Fruit fly (Drosophila melanogaster) whole organism, pupa: ENCODE data around the gene CG31300.

Experiments used
- CG10348 ChIP-seq: fragments of 200-800 bp; sonication (Bioruptor generic); IDR thresholded peaks from 2 replicates; pipeline ENCODE4 v1.3.6; 2022; ENCODE audit warnings: missing biosample characterization, missing genetic modification characterization
- CG12605 ChIP-seq: fragments of 200-800 bp; sonication (Bioruptor generic); IDR thresholded peaks from 2 replicates; pipeline ENCODE4 v1.3.6; 2022; ENCODE audit warnings: missing biosample characterization, missing genetic modification characterization
- CG13204 ChIP-seq: fragments of 200-800 bp; sonication (Bioruptor generic); optimal IDR thresholded peaks from 2 replicates; lab custom pipeline; 2018; ENCODE audit warnings: missing biosample characterization, mild to moderate bottlenecking, missing genetic modification characterization, moderate library complexity
- CG14655 ChIP-seq: fragments of 200-800 bp; sonication (Bioruptor generic); optimal IDR thresholded peaks from 3 replicates; lab custom pipeline; 2017; ENCODE audit warnings: mild to moderate bottlenecking, missing biosample characterization, missing genetic modification reagents, missing genetic modification characterization
- CG15710 ChIP-seq: fragments of 200-800 bp; sonication (Bioruptor generic); optimal IDR thresholded peaks from 2 replicates; lab custom pipeline; 2018; ENCODE audit warnings: missing biosample characterization, mild to moderate bottlenecking, missing genetic modification characterization, moderate library complexity
- CG17806 ChIP-seq: fragments of 200-800 bp; sonication (Bioruptor generic); optimal IDR thresholded peaks from 2 replicates; lab custom pipeline; 2018; ENCODE audit warnings: missing biosample characterization, mild to moderate bottlenecking, missing genetic modification characterization, moderate library complexity
- CG32121 ChIP-seq: fragments of 200-800 bp; sonication (Bioruptor generic); IDR thresholded peaks from 2 replicates; pipeline ENCODE4 v1.3.6; 2022; ENCODE audit warnings: missing biosample characterization, missing genetic modification characterization
- CG34367 ChIP-seq: fragments of 200-800 bp; sonication (Bioruptor generic); optimal IDR thresholded peaks from 2 replicates; lab custom pipeline; 2018; ENCODE audit warnings: missing biosample characterization, mild to moderate bottlenecking, missing genetic modification characterization
- CG4496 ChIP-seq: fragments of 200-800 bp; sonication (Bioruptor generic); IDR thresholded peaks from 3 replicates; pipeline ENCODE4 v1.3.6; 2022; ENCODE audit warnings: missing biosample characterization, missing genetic modification characterization
- CG8159 ChIP-seq: fragments of 200-800 bp; sonication (Bioruptor generic); optimal IDR thresholded peaks from 3 replicates; lab custom pipeline; 2018; ENCODE audit warnings: missing biosample characterization, mild to moderate bottlenecking, missing genetic modification characterization, moderate library complexity
- CG8301 ChIP-seq: fragments of 200-800 bp; sonication (Bioruptor generic); optimal IDR thresholded peaks from 2 replicates; lab custom pipeline; 2018; ENCODE audit warnings: missing biosample characterization, mild to moderate bottlenecking, missing genetic modification characterization
- CG9948 ChIP-seq: fragments of 200-800 bp; sonication (Bioruptor generic); optimal IDR thresholded peaks from 2 replicates; lab custom pipeline; 2018; ENCODE audit warnings: missing biosample characterization, mild to moderate bottlenecking, missing genetic modification characterization, moderate library complexity
- D1 ChIP-seq: fragments of 200-800 bp; sonication (Bioruptor generic); optimal IDR thresholded peaks from 2 replicates; lab custom pipeline; 2018; ENCODE audit warnings: missing biosample characterization, mild to moderate bottlenecking, missing genetic modification characterization, moderate library complexity
- EcR ChIP-seq: fragments of 200-800 bp; sonication (Bioruptor generic); optimal IDR thresholded peaks from 3 replicates; lab custom pipeline; 2019; ENCODE audit warnings: missing biosample characterization, missing genetic modification characterization, mild to moderate bottlenecking, moderate library complexity, missing genetic modification reagents
- Ets98B ChIP-seq: fragments of 200-800 bp; sonication (Bioruptor generic); IDR thresholded peaks from 2 replicates; pipeline ENCODE4 v1.3.6; 2022; ENCODE audit warnings: missing biosample characterization, missing genetic modification characterization
- Pif1A ChIP-seq: fragments of 200-800 bp; sonication (Bioruptor generic); optimal IDR thresholded peaks from 3 replicates; lab custom pipeline; 2016; ENCODE audit warnings: missing biosample characterization, missing genetic modification characterization
- Pif1B ChIP-seq: fragments of 200-800 bp; sonication (Bioruptor generic); optimal IDR thresholded peaks from 3 replicates; lab custom pipeline; 2016; ENCODE audit warnings: missing biosample characterization, missing genetic modification characterization
- Snoo ChIP-seq: fragments of 200-800 bp; sonication (Bioruptor generic); optimal IDR thresholded peaks from 3 replicates; lab custom pipeline; 2017; ENCODE audit warnings: missing biosample characterization, mild to moderate bottlenecking, missing genetic modification characterization, inconsistent platforms
- fd96Ca ChIP-seq: fragments of 200-800 bp; sonication (Bioruptor generic); IDR thresholded peaks from 3 replicates; pipeline ENCODE4 v1.3.6; 2022; ENCODE audit warnings: missing biosample characterization, missing genetic modification characterization
- gl ChIP-seq: fragments of 200-800 bp; sonication (Bioruptor generic); optimal IDR thresholded peaks from 2 replicates; lab custom pipeline; 2018; ENCODE audit warnings: missing biosample characterization, mild to moderate bottlenecking, missing genetic modification characterization
- rn ChIP-seq: fragments of 200-800 bp; sonication (Bioruptor generic); IDR thresholded peaks from 2 replicates; pipeline ENCODE4 v1.3.6; 2022; ENCODE audit warnings: missing biosample characterization, missing genetic modification characterization

The CG31300 gene

DNA sequence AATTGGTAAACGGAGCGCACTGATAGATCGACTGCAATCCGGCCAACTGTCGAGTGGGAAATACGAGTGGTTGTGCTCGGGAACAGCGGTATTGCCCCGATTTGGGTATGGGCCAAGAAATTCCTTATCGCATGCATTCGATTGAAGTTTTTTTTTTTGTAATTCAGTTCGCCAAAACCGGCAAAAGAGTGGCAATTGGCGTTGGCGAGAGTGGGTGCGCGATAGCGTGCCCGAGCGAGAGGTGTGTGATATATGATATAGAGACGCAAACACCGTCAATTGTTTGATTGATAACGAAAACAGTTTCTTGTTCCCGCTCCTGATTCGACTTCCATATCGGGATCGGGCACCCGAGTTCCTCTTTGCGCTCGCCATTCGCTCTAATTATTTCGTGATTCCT, 30.4 kb downstream of the CG31300 start, which contains the start of gene CG31087:
TSS of gene CG31087 (minus strand) at position 63 of the 400 bp plus-strand sequence.
- TF ChIP-seq Ets98B (GFP tag; lab: Robert Waterston, UW), result no peak

DNA sequence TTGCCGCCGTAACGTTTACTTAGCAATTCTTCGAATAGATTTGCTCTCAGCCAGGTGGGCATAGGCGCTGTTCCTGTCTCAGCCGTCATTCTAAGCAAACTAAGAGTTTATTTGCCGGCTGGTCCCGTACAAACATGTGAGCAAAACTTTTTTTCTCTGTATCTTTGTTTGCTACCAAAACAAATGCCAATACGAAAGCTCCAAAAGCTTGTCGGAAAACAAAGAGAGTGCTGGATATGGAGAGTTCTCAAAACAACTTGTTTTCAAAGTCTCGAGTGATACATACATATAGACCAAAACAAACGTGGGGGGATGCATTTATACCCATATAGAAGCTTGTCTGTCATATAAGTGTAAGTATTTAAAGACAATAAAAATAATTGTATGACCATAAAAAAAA, 32.6 kb downstream of the CG31300 start, which contains the start of gene CG10559:
TSS of gene CG10559 (minus strand) at position 101 of the 400 bp plus-strand sequence.
- TF ChIP-seq CG34367 (no peak), Pif1A (GFP tag; lab: Kevin White, UChicago) (no peak), Pif1B (GFP tag; lab: Kevin White, UChicago) (no peak), Ets98B (GFP tag; lab: Robert Waterston, UW) (no peak), Snoo (no peak), rn (GFP tag; lab: Robert Waterston, UW) (no peak), EcR (GFP tag; lab: Kevin White, UChicago) (no peak), D1 (tag; lab: Kevin White, UChicago) (no peak), CG17806 (tag; lab: Kevin White, UChicago) (no peak), CG8159 (no peak), CG8301 (tag; lab: Kevin White, UChicago) (no peak), CG9948 (tag; lab: Kevin White, UChicago) (no peak), CG14655 (no peak), CG32121 (GFP tag; lab: Robert Waterston, UW) (no peak)
- TF ChIP-seq, all 21 proteins: peak for 0

DNA sequence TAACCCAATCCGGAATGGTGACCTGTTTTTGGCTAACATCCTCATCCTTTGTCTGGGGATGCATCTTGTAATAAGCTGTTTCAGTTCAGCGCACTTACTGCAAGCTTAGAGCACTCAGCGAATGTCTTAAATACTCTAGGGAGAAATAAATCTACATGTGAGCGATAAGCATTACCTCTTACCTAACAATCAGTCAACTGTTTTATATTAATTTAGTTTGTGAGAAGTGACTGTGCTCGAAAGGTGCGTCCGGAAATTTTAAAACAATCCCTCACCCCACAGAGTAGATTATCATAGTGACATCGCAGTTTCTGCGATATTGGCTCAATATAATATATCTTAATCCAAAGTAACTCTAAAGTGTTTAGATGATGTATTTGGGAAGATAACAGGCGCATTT, 34.6 kb downstream of the CG31300 start, which contains the start of gene CG10553:
TSS of gene CG10553 (minus strand) at position 101 of the 400 bp plus-strand sequence.
- TF ChIP-seq CG10348 (GFP tag; lab: Robert Waterston, UW) (no peak), CG15710 (tag; lab: Kevin White, UChicago) (no peak), CG8159 (no peak), CG13204 (GFP tag; lab: Kevin White, UChicago) (no peak), Pif1B (GFP tag; lab: Kevin White, UChicago) (no peak), CG34367 (no peak), CG12605 (GFP tag; lab: Robert Waterston, UW) (no peak), CG14655 (no peak), gl (no peak), CG4496 (GFP tag; lab: Robert Waterston, UW) (no peak), fd96Ca (GFP tag; lab: Robert Waterston, UW) (no peak), Snoo (no peak), D1 (tag; lab: Kevin White, UChicago) (no peak), Pif1A (GFP tag; lab: Kevin White, UChicago) (no peak)
- TF ChIP-seq, all 21 proteins: peak for 0

DNA sequence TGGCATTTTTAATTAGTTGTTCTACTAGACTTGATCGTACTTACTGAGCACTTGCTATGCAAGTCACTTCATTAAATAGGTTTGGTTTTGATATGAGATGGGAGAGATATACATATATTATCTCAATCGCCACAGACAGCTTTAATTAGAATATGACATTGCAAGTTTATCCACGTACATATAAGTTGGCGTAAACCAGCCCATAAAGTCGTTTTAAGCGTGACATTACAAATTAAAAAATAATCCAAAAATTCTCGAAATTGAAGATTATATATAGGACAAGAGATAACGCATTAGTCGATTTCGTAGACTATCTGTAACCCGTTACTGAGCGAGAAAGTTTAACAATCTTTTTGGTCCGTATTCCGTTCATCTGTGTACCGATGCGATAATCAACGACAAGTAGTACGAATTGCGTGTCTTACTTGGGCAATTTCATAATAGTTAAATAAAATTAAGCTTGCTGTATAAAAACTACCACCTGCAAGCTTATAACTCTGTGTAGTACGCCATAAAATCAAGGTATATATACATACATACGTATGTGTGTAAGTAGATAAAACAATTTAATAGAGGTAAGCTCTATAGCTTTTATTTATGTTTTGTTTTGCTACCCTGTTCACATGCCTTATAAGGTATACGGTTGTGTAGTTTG, 36.8 kb downstream of the CG31300 start, which contains the start of gene CG10560:
TSS of gene CG10560 (minus strand) at position 51 of the 655 bp plus-strand sequence.
- TF ChIP-seq CG9948 (tag; lab: Kevin White, UChicago) (no peak), CG8301 (tag; lab: Kevin White, UChicago) (no peak), CG13204 (GFP tag; lab: Kevin White, UChicago) (no peak), CG32121 (GFP tag; lab: Robert Waterston, UW) (no peak), Ets98B (GFP tag; lab: Robert Waterston, UW) (no peak), gl (no peak), D1 (tag; lab: Kevin White, UChicago) (no peak), fd96Ca (GFP tag; lab: Robert Waterston, UW) (no peak)

DNA sequence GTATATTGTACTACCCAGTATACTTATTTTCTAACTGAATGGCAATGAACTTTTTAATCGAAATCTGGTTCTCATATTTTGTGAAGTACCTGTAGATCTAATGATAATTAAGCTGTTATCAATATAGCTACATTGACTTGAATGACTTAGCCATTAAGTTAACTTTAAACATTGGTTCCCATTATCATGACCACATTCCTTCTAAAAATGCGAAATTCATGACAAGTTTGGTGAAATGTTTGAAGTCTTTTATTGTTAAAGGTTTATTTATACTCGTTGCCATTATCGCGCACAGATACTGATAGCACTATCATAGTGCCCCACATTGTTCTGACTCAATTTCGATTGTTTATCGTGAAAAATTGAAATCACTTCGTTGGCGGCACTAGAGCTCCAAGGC, 37.5 kb downstream of the CG31300 start:
- TF ChIP-seq CG32121 (GFP tag; lab: Robert Waterston, UW) (no peak), rn (GFP tag; lab: Robert Waterston, UW) (no peak), CG14655 (no peak), CG17806 (tag; lab: Kevin White, UChicago) (no peak), CG8159 (no peak), CG13204 (GFP tag; lab: Kevin White, UChicago) (no peak), EcR (GFP tag; lab: Kevin White, UChicago) (no peak), Snoo (no peak), D1 (tag; lab: Kevin White, UChicago) (no peak), Pif1A (GFP tag; lab: Kevin White, UChicago) (no peak), fd96Ca (GFP tag; lab: Robert Waterston, UW) (no peak), CG4496 (GFP tag; lab: Robert Waterston, UW) (no peak)

DNA sequence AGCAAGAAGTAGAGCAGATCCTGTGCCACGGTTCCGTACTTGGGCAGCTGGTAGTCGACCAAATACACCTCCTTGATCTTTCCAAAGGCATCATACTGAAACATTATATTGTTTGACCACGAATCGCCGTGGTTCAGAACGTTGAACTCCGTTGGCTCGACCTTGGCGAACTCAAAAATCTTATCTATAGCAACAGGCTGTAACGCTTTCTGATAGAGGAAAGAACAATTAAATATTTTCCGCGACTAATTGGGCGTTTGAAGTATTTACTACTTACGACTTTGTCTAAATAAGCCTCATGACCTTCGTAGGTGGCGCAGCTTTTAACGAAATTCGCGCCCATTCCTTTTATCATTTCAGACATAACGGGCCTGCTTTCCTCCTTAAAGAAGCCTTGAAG, 38.3 kb downstream of the CG31300 start:
- TF ChIP-seq CG4496 (GFP tag; lab: Robert Waterston, UW) (no peak), D1 (tag; lab: Kevin White, UChicago) (no peak), Snoo (no peak), CG34367 (no peak), Ets98B (GFP tag; lab: Robert Waterston, UW) (no peak), Pif1A (GFP tag; lab: Kevin White, UChicago) (no peak), CG13204 (GFP tag; lab: Kevin White, UChicago) (no peak), CG15710 (tag; lab: Kevin White, UChicago) (no peak), gl (no peak), EcR (GFP tag; lab: Kevin White, UChicago) (no peak), CG12605 (GFP tag; lab: Robert Waterston, UW) (no peak), Pif1B (GFP tag; lab: Kevin White, UChicago) (no peak), CG8301 (tag; lab: Kevin White, UChicago) (no peak), CG8159 (no peak)
